Worm (Caenorhabditis elegans) whole organism, L1 larva: Measurements from ENCODE around the gene let-19.
A peak's percentile ranks its signal among the peaks of the same experiment; 100 is the strongest.

Experiments used
- C34B4.2 ChIP-seq: sonication (generic microtip); optimal IDR thresholded peaks from 2 replicates; lab custom pipeline; 2017; ENCODE audit warnings: mild to moderate bottlenecking, missing genetic modification characterization, missing compliant biosample characterization
- F16B12.6 ChIP-seq: fragments of 150-350 bp; optimal IDR thresholded peaks from 2 replicates; lab custom pipeline; 2014; ENCODE audit warnings: missing biosample characterization, missing genetic modification characterization
- aha-1 ChIP-seq: fragments of 150-350 bp; optimal IDR thresholded peaks from 2 replicates; lab custom pipeline; 2014; ENCODE audit warnings: missing biosample characterization, missing genetic modification characterization
- alr-1 ChIP-seq: fragments of 200-800 bp; sonication (Bioruptor generic); optimal IDR thresholded peaks from 2 replicates; lab custom pipeline; 2018; ENCODE audit warnings: borderline replicate concordance, mild to moderate bottlenecking, missing genetic modification characterization, missing compliant biosample characterization
- ama-1 ChIP-seq: fragments of 150-350 bp; optimal IDR thresholded peaks from 2 replicates; lab custom pipeline; 2014
- ceh-63 ChIP-seq: fragments of 200-800 bp; sonication (Bioruptor generic); optimal IDR thresholded peaks from 2 replicates; lab custom pipeline; 2018; ENCODE audit warnings: mild to moderate bottlenecking, missing genetic modification characterization, missing compliant biosample characterization
- ceh-8 ChIP-seq: fragments of 200-800 bp; sonication (Bioruptor generic); optimal IDR thresholded peaks from 2 replicates; lab custom pipeline; 2018; ENCODE audit warnings: mild to moderate bottlenecking, missing genetic modification characterization, moderate library complexity, missing compliant biosample characterization
- ceh-82 ChIP-seq, 3 experiments: fragments of 150-350 bp in 1 of 3; sonication (generic microtip) in 2 of 3; optimal IDR thresholded peaks; 2 replicates each; lab custom pipeline; 2014 to 2017; ENCODE audit warnings: missing biosample characterization in 3 of 3, missing genetic modification characterization in 3 of 3
- ceh-88 ChIP-seq: fragments of 200-800 bp; sonication (Bioruptor generic); IDR thresholded peaks from 2 replicates; pipeline ENCODE4 v1.3.6; 2022; ENCODE audit warnings: missing genetic modification characterization, missing compliant biosample characterization
- dpl-1 ChIP-seq, 3 experiments: fragments of 150-350 bp in 2 of 3; sonication (generic microtip) in 1 of 3; optimal IDR thresholded peaks; 2 replicates each; lab custom pipeline; 2014 to 2017; ENCODE audit warnings: missing biosample characterization in 3 of 3, missing genetic modification characterization in 3 of 3, missing genetic modification reagents in 3 of 3
- dsc-1 ChIP-seq: sonication (generic microtip); optimal IDR thresholded peaks from 2 replicates; lab custom pipeline; 2016; ENCODE audit warnings: mild to moderate bottlenecking, missing genetic modification characterization, missing compliant biosample characterization
- efl-1 ChIP-seq, 4 experiments: fragments of 150-350 bp; optimal IDR thresholded peaks in 3 of 4; peaks in 1 of 4; 1 replicate in 1 of 4; 2 replicates in 3 of 4; lab custom pipeline; 2014; ENCODE audit warnings: missing biosample characterization in 2 of 4, missing genetic modification characterization in 2 of 4, missing genetic modification reagents in 2 of 4
- egl-13 ChIP-seq: sonication (generic microtip); optimal IDR thresholded peaks from 2 replicates; lab custom pipeline; 2016; ENCODE audit warnings: missing genotype, missing genetic modification reagents, missing genetic modification characterization, missing compliant biosample characterization
- egl-27 ChIP-seq, 2 experiments: fragments of 150-350 bp in 1 of 2; sonication (generic microtip); optimal IDR thresholded peaks; 3 replicates each; lab custom pipeline; 2017 to 2018; ENCODE audit warnings: missing biosample characterization in 2 of 2, missing genetic modification characterization in 2 of 2, missing genetic modification reagents in 2 of 2
- elt-2 ChIP-seq: sonication (generic microtip); optimal IDR thresholded peaks from 2 replicates; lab custom pipeline; 2016; ENCODE audit warnings: missing genetic modification characterization, mild to moderate bottlenecking, inconsistent platforms, missing compliant biosample characterization, missing genetic modification reagents
- ets-5 ChIP-seq: fragments of 200-800 bp; sonication (Bioruptor generic); IDR thresholded peaks from 2 replicates; pipeline ENCODE4 v1.3.6; 2022; ENCODE audit warnings: missing genetic modification characterization, missing compliant biosample characterization
- fkh-10 ChIP-seq: sonication (generic microtip); optimal IDR thresholded peaks from 2 replicates; lab custom pipeline; 2017; ENCODE audit warnings: missing biosample characterization, missing genetic modification reagents, missing genetic modification characterization
- fkh-8 ChIP-seq: sonication (generic microtip); optimal IDR thresholded peaks from 2 replicates; lab custom pipeline; 2016; ENCODE audit warnings: mild to moderate bottlenecking, missing genetic modification characterization, missing compliant biosample characterization
- hlh-17 ChIP-seq: fragments of 200-800 bp; sonication (Bioruptor generic); optimal IDR thresholded peaks from 2 replicates; lab custom pipeline; 2018; ENCODE audit warnings: missing genetic modification characterization, mild to moderate bottlenecking, missing compliant biosample characterization, moderate library complexity, borderline replicate concordance
- hpl-2 ChIP-seq: fragments of 150-350 bp; optimal IDR thresholded peaks from 2 replicates; lab custom pipeline; 2014; ENCODE audit warnings: missing biosample characterization, missing genetic modification reagents, missing genetic modification characterization
- jun-1 ChIP-seq: fragments of 150-350 bp; optimal IDR thresholded peaks from 2 replicates; lab custom pipeline; 2014; ENCODE audit warnings: missing biosample characterization, missing genetic modification reagents, missing genetic modification characterization
- lin-14 ChIP-seq: fragments of 200-800 bp; sonication (Bioruptor generic); optimal IDR thresholded peaks from 2 replicates; lab custom pipeline; 2018; ENCODE audit warnings: mild to moderate bottlenecking, missing genetic modification characterization, moderate library complexity, missing compliant biosample characterization
- lin-15B ChIP-seq: fragments of 150-350 bp; sonication (generic microtip); optimal IDR thresholded peaks from 3 replicates; lab custom pipeline; 2014; ENCODE audit warnings: missing biosample characterization, missing genetic modification characterization
- lsy-2 ChIP-seq, 2 experiments: fragments of 150-350 bp; optimal IDR thresholded peaks; 2 replicates each; lab custom pipeline; 2014; ENCODE audit warnings: missing biosample characterization in 2 of 2, missing genetic modification characterization in 2 of 2
- mdl-1 ChIP-seq, 2 experiments: fragments of 150-350 bp; optimal IDR thresholded peaks; 2 replicates each; lab custom pipeline; 2014 to 2017; ENCODE audit warnings: missing biosample characterization in 2 of 2, missing genetic modification characterization in 2 of 2, inconsistent platforms in 1 of 2
- mep-1 ChIP-seq: fragments of 150-350 bp; optimal IDR thresholded peaks from 2 replicates; lab custom pipeline; 2014; ENCODE audit warnings: missing biosample characterization, missing genetic modification characterization
- nhr-11 ChIP-seq: fragments of 150-350 bp; optimal IDR thresholded peaks from 2 replicates; lab custom pipeline; 2014; ENCODE audit warnings: missing biosample characterization, missing genetic modification characterization
- nhr-12 ChIP-seq: sonication (generic microtip); optimal IDR thresholded peaks from 2 replicates; lab custom pipeline; 2017; ENCODE audit warnings: missing biosample characterization, missing genetic modification characterization
- nhr-19 ChIP-seq: fragments of 200-800 bp; sonication (Bioruptor generic); conservative IDR thresholded peaks from 2 replicates; pipeline ENCODE4 v1.3.6; 2022; ENCODE audit warnings: missing genetic modification characterization, missing compliant biosample characterization
- nhr-20 ChIP-seq: sonication (generic microtip); optimal IDR thresholded peaks from 2 replicates; lab custom pipeline; 2016; ENCODE audit warnings: mild to moderate bottlenecking, missing genetic modification characterization, missing compliant biosample characterization
- nhr-76 ChIP-seq: sonication (generic microtip); optimal IDR thresholded peaks from 2 replicates; lab custom pipeline; 2017; ENCODE audit warnings: missing biosample characterization, missing genetic modification characterization
- nhr-85 ChIP-seq: sonication (generic microtip); peaks from one replicate; lab custom pipeline; 2016; ENCODE audit warnings: missing genetic modification characterization, inconsistent platforms, missing compliant biosample characterization
- pax-3 ChIP-seq: fragments of 200-800 bp; sonication (Bioruptor generic); optimal IDR thresholded peaks from 2 replicates; lab custom pipeline; 2018; ENCODE audit warnings: mild to moderate bottlenecking, missing genetic modification characterization, moderate library complexity, missing compliant biosample characterization
- rnt-1 ChIP-seq: sonication (generic microtip); optimal IDR thresholded peaks from 2 replicates; lab custom pipeline; 2016; ENCODE audit warnings: mild to moderate bottlenecking, missing genetic modification characterization, moderate library complexity, missing compliant biosample characterization
- skn-1 ChIP-seq: fragments of 150-350 bp; optimal IDR thresholded peaks from 2 replicates; lab custom pipeline; 2014; ENCODE audit warnings: missing biosample characterization, missing genetic modification characterization
- snpc-4 ChIP-seq: fragments of 150-350 bp; optimal IDR thresholded peaks from 2 replicates; lab custom pipeline; 2014; ENCODE audit warnings: missing biosample characterization, missing genetic modification characterization
- snu-23 ChIP-seq: sonication (generic microtip); optimal IDR thresholded peaks from 2 replicates; lab custom pipeline; 2016; ENCODE audit warnings: missing genetic modification characterization, missing compliant biosample characterization
- tbx-2 ChIP-seq: sonication (generic microtip); optimal IDR thresholded peaks from 2 replicates; lab custom pipeline; 2016; ENCODE audit warnings: missing genetic modification characterization, missing compliant biosample characterization
- tlp-1 ChIP-seq: fragments of 150-350 bp; optimal IDR thresholded peaks from 2 replicates; lab custom pipeline; 2014; ENCODE audit warnings: missing biosample characterization, missing genetic modification characterization
- unc-130 ChIP-seq: fragments of 150-350 bp; optimal IDR thresholded peaks from 2 replicates; lab custom pipeline; 2017; ENCODE audit warnings: missing biosample characterization, missing genetic modification characterization, inconsistent platforms
- unc-30 ChIP-seq: sonication (generic microtip); optimal IDR thresholded peaks from 2 replicates; lab custom pipeline; 2017; ENCODE audit warnings: missing biosample characterization, missing genetic modification characterization
- unc-62 ChIP-seq: fragments of 150-350 bp; optimal IDR thresholded peaks from 2 replicates; lab custom pipeline; 2014; ENCODE audit warnings: missing biosample characterization, missing genetic modification reagents, missing genetic modification characterization
- unc-86 ChIP-seq: sonication (generic microtip); optimal IDR thresholded peaks from 2 replicates; lab custom pipeline; 2016; ENCODE audit warnings: missing genetic modification characterization, missing compliant biosample characterization
- xbp-1 ChIP-seq: sonication (generic microtip); optimal IDR thresholded peaks from 2 replicates; lab custom pipeline; 2016; ENCODE audit warnings: missing genetic modification characterization, missing compliant biosample characterization
- zag-1 ChIP-seq: fragments of 150-350 bp; optimal IDR thresholded peaks from 2 replicates; lab custom pipeline; 2014; ENCODE audit warnings: missing biosample characterization, missing genetic modification characterization
- zip-4 ChIP-seq: fragments of 200-800 bp; sonication (Bioruptor generic); optimal IDR thresholded peaks from 2 replicates; lab custom pipeline; 2018; ENCODE audit warnings: mild to moderate bottlenecking, missing genetic modification characterization, moderate library complexity, missing compliant biosample characterization
- ztf-11 ChIP-seq, 2 experiments: sonication (generic microtip); optimal IDR thresholded peaks; 2 replicates each; lab custom pipeline; 2016 to 2017; ENCODE audit warnings: missing genetic modification characterization in 2 of 2, missing biosample characterization in 1 of 2, missing compliant biosample characterization in 1 of 2

let-19 gene

ce11 chrII:8742972-8743371 lies 27.8 kb upstream of the let-19 start (continued):
- TF ChIP-seq ztf-11 (tag; optimal IDR thresholded peaks at IDR 0.05; lab: Kevin White, UChicago) (no peak), nhr-11 (tag; lab: Kevin White, UChicago) (no peak), mdl-1 (tag; optimal IDR thresholded peaks at IDR 0.05; lab: Kevin White, UChicago) (no peak), ceh-63 (GFP tag; lab: Kevin White, UChicago) (no peak), xbp-1 (tag; lab: Kevin White, UChicago) (no peak), nhr-85 (tag; lab: Kevin White, UChicago) (no peak), dpl-1 (GFP tag; optimal IDR thresholded peaks at IDR 0.05; lab: Kevin White, UChicago) (peak in 1 of 3 experiments; percentile 41), elt-2 (no peak), nhr-12 (tag; lab: Kevin White, UChicago) (no peak), ets-5 (GFP tag; lab: Robert Waterston, UW) (no peak), rnt-1 (tag; lab: Kevin White, UChicago) (peak; percentile 29), hpl-2 (GFP tag; lab: Kevin White, UChicago) (no peak), ceh-82 (tag; optimal IDR thresholded peaks at IDR 0.05; lab: Kevin White, UChicago) (peak in 1 of 3 experiments; percentile 10), dsc-1 (tag; lab: Kevin White, UChicago) (no peak), lsy-2 (tag; optimal IDR thresholded peaks at IDR 0.05; lab: Kevin White, UChicago) (peak; percentile 21 to 40), hlh-17 (GFP tag; lab: Kevin White, UChicago) (no peak), egl-13 (tag; lab: Kevin White, UChicago) (no peak), snpc-4 (tag; lab: Kevin White, UChicago) (no peak), unc-86 (tag; lab: Kevin White, UChicago) (no peak), nhr-76 (tag; lab: Kevin White, UChicago) (no peak), C34B4.2 (tag; lab: Kevin White, UChicago) (no peak), efl-1 (optimal IDR thresholded peaks at IDR 0.05; lab: Kevin White, UChicago) (peak in 1 of 2 experiments; percentile 29), efl-1 (GFP tag; optimal IDR thresholded peaks at IDR 0.05 in 1 of 2; lab: Kevin White, UChicago) (peak in 1 of 2 experiments; percentile 5), nhr-20 (no peak), jun-1 (tag; lab: Kevin White, UChicago) (no peak), skn-1 (tag; lab: Kevin White, UChicago) (no peak), pax-3 (tag; lab: Kevin White, UChicago) (no peak), ama-1 (lab: Kevin White, UChicago) (no peak), fkh-8 (tag; lab: Kevin White, UChicago) (peak; percentile 59), aha-1 (no peak)
- TF ChIP-seq, all 84 proteins: peak for 7

ce11 chrII:8743379-8744173 lies 27.2 kb upstream of the let-19 start, which contains the start of gene mak-1:
mak-1 (plus strand) TSS chrII:8744071.
- TF ChIP-seq ceh-88 (GFP tag; lab: Robert Waterston, UW) (no peak), skn-1 (tag; lab: Kevin White, UChicago) (no peak), nhr-20 (peak; percentile 81), ceh-63 (GFP tag; lab: Kevin White, UChicago) (no peak), alr-1 (no peak), F16B12.6 (tag; lab: Kevin White, UChicago) (no peak), nhr-12 (tag; lab: Kevin White, UChicago) (no peak), tlp-1 (tag; lab: Kevin White, UChicago) (no peak), ets-5 (GFP tag; lab: Robert Waterston, UW) (no peak), elt-2 (peak; percentile 71), egl-27 (tag; optimal IDR thresholded peaks at IDR 0.05; lab: Kevin White, UChicago) (no peak), pax-3 (tag; lab: Kevin White, UChicago) (no peak), unc-62 (no peak), tbx-2 (peak; percentile 47), ceh-8 (GFP tag; lab: Kevin White, UChicago) (no peak), xbp-1 (tag; lab: Kevin White, UChicago) (peak; percentile 17), aha-1 (no peak), snu-23 (GFP tag; lab: Kevin White, UChicago) (peak; percentile 67), lin-15B (no peak), dpl-1 (GFP tag; optimal IDR thresholded peaks at IDR 0.05; lab: Kevin White, UChicago) (peak in 1 of 3 experiments; percentile 24), fkh-10 (GFP tag; lab: Kevin White, UChicago) (no peak), unc-86 (tag; lab: Kevin White, UChicago) (no peak), lin-14 (GFP tag; lab: Kevin White, UChicago) (peak; percentile 2), hpl-2 (GFP tag; lab: Kevin White, UChicago) (no peak), C34B4.2 (tag; lab: Kevin White, UChicago) (no peak), unc-30 (tag; lab: Kevin White, UChicago) (no peak), nhr-19 (peak; percentile 61), zag-1 (tag; lab: Kevin White, UChicago) (no peak), zip-4 (GFP tag; lab: Kevin White, UChicago) (no peak), unc-130 (tag; lab: Kevin White, UChicago) (peak; percentile 17), mdl-1 (tag; optimal IDR thresholded peaks at IDR 0.05; lab: Kevin White, UChicago) (peak in 1 of 2 experiments; percentile 65), mep-1 (tag; lab: Kevin White, UChicago) (peak; percentile 2)
